Worm (Caenorhabditis elegans) whole organism, L3 larva: ENCODE data around the gene ZK1010.10.

Experiments used
- ZK546.5 ChIP-seq: sonication (generic microtip); optimal IDR thresholded peaks from 2 replicates; lab custom pipeline; 2017; ENCODE audit warnings: missing biosample characterization, missing genetic modification characterization
- ama-1 ChIP-seq: fragments of 150-350 bp; optimal IDR thresholded peaks from 2 replicates; lab custom pipeline; 2018
- ceh-28 ChIP-seq: fragments of 150-350 bp; optimal IDR thresholded peaks from 2 replicates; lab custom pipeline; 2014; ENCODE audit warnings: missing biosample characterization, missing genetic modification reagents, missing genetic modification characterization
- ceh-82 ChIP-seq: fragments of 150-350 bp; optimal IDR thresholded peaks from 2 replicates; lab custom pipeline; 2014; ENCODE audit warnings: missing biosample characterization, missing genetic modification characterization
- ceh-9 ChIP-seq: sonication (generic microtip); optimal IDR thresholded peaks from 2 replicates; lab custom pipeline; 2018; ENCODE audit warnings: missing biosample characterization, missing genetic modification characterization
- daf-12 ChIP-seq: fragments of 150-350 bp; optimal IDR thresholded peaks from 2 replicates; lab custom pipeline; 2014; ENCODE audit warnings: missing biosample characterization, missing genetic modification reagents, missing genetic modification characterization
- egl-27 ChIP-seq: sonication (generic microtip); optimal IDR thresholded peaks from 4 replicates; lab custom pipeline; 2017; ENCODE audit warnings: missing biosample characterization, missing genetic modification reagents, missing genetic modification characterization
- egl-5 ChIP-seq: fragments of 150-350 bp; optimal IDR thresholded peaks from 2 replicates; lab custom pipeline; 2017; ENCODE audit warnings: missing biosample characterization, missing genetic modification reagents, missing genetic modification characterization, inconsistent platforms
- elt-2 ChIP-seq: sonication (generic microtip); optimal IDR thresholded peaks from 2 replicates; lab custom pipeline; 2016; ENCODE audit warnings: missing genetic modification reagents, mild to moderate bottlenecking, missing genetic modification characterization, missing compliant biosample characterization
- eor-1 ChIP-seq, 2 experiments: fragments of 150-350 bp; optimal IDR thresholded peaks; 2 replicates each; lab custom pipeline; 2014 to 2018; ENCODE audit warnings: missing biosample characterization in 2 of 2, missing genetic modification characterization in 2 of 2
- fos-1 ChIP-seq: fragments of 150-350 bp; optimal IDR thresholded peaks from 2 replicates; lab custom pipeline; 2014; ENCODE audit warnings: missing biosample characterization, missing genetic modification characterization
- hmg-11 ChIP-seq: sonication (generic microtip); optimal IDR thresholded peaks from 2 replicates; lab custom pipeline; 2016; ENCODE audit warnings: missing genetic modification characterization, missing compliant biosample characterization
- jun-1 ChIP-seq: fragments of 150-350 bp; optimal IDR thresholded peaks from 2 replicates; lab custom pipeline; 2014; ENCODE audit warnings: missing biosample characterization, missing genetic modification reagents, missing genetic modification characterization
- lin-15B ChIP-seq: fragments of 150-350 bp; optimal IDR thresholded peaks from 2 replicates; lab custom pipeline; 2014; ENCODE audit warnings: missing biosample characterization, missing genetic modification characterization
- mdl-1 ChIP-seq: fragments of 150-350 bp; optimal IDR thresholded peaks from 2 replicates; lab custom pipeline; 2014; ENCODE audit warnings: missing biosample characterization, missing genetic modification characterization
- mml-1 ChIP-seq: fragments of 150-350 bp; sonication (generic microtip); optimal IDR thresholded peaks from 3 replicates; lab custom pipeline; 2014; ENCODE audit warnings: missing biosample characterization, missing genetic modification characterization
- nfya-1 ChIP-seq: sonication (generic microtip); optimal IDR thresholded peaks from 2 replicates; lab custom pipeline; 2017; ENCODE audit warnings: missing genetic modification characterization, mild to moderate bottlenecking, missing compliant biosample characterization, antibody characterized with exemption, moderate library complexity; ENCODE audit not compliant: insufficient read depth
- nhr-12 ChIP-seq: fragments of 150-350 bp; optimal IDR thresholded peaks from 2 replicates; lab custom pipeline; 2014; ENCODE audit warnings: missing biosample characterization, missing genetic modification characterization
- nhr-237 ChIP-seq: fragments of 150-350 bp; optimal IDR thresholded peaks from 2 replicates; lab custom pipeline; 2014; ENCODE audit warnings: missing biosample characterization, missing genetic modification characterization
- nhr-25 ChIP-seq: sonication (generic microtip); optimal IDR thresholded peaks from 2 replicates; lab custom pipeline; 2017; ENCODE audit warnings: missing biosample characterization, missing genetic modification characterization
- nhr-28 ChIP-seq: fragments of 150-350 bp; optimal IDR thresholded peaks from 2 replicates; lab custom pipeline; 2014; ENCODE audit warnings: missing biosample characterization, missing genetic modification characterization
- nhr-43 ChIP-seq: sonication (generic microtip); optimal IDR thresholded peaks from 2 replicates; lab custom pipeline; 2016; ENCODE audit warnings: mild to moderate bottlenecking, missing genetic modification characterization, missing compliant biosample characterization; ENCODE audit not compliant: poor library complexity, severe bottlenecking
- nhr-67 ChIP-seq: fragments of 150-350 bp; optimal IDR thresholded peaks from 2 replicates; lab custom pipeline; 2014; ENCODE audit warnings: missing biosample characterization, missing genetic modification characterization
- nhr-76 ChIP-seq: fragments of 150-350 bp; sonication (generic microtip); optimal IDR thresholded peaks from 5 replicates; lab custom pipeline; 2014; ENCODE audit warnings: missing biosample characterization, missing genetic modification characterization
- nhr-77 ChIP-seq: fragments of 150-350 bp; optimal IDR thresholded peaks from 2 replicates; lab custom pipeline; 2014; ENCODE audit warnings: missing biosample characterization, missing genetic modification characterization
- pha-4 ChIP-seq: fragments of 150-350 bp; optimal IDR thresholded peaks from 2 replicates; lab custom pipeline; 2014; ENCODE audit warnings: missing biosample characterization, missing genetic modification reagents, missing genetic modification characterization
- snpc-4 ChIP-seq: fragments of 150-350 bp; optimal IDR thresholded peaks from 2 replicates; lab custom pipeline; 2014; ENCODE audit warnings: missing biosample characterization, missing genetic modification characterization
- tbx-2 ChIP-seq: sonication (generic microtip); optimal IDR thresholded peaks from 2 replicates; lab custom pipeline; 2016; ENCODE audit warnings: mild to moderate bottlenecking, missing genetic modification characterization, missing compliant biosample characterization
- unc-62 ChIP-seq: fragments of 150-350 bp; sonication (generic microtip); optimal IDR thresholded peaks from 4 replicates; lab custom pipeline; 2014; ENCODE audit warnings: missing biosample characterization, missing genetic modification reagents, missing genetic modification characterization
- zag-1 ChIP-seq: fragments of 150-350 bp; optimal IDR thresholded peaks from 2 replicates; lab custom pipeline; 2014; ENCODE audit warnings: missing biosample characterization, missing genetic modification characterization
- ztf-11 ChIP-seq: fragments of 150-350 bp; optimal IDR thresholded peaks from 2 replicates; lab custom pipeline; 2014; ENCODE audit warnings: missing biosample characterization, missing genetic modification characterization

The ZK1010.10 gene

ce11 chrIII:12978473-12979174 lies 23.6 kb upstream of the ZK1010.10 start, which contains the start of the genes ubq-2 and frg-1 (continued):
- TF ChIP-seq mml-1 (tag; lab: Kevin White, UChicago) = no peak

DNA sequence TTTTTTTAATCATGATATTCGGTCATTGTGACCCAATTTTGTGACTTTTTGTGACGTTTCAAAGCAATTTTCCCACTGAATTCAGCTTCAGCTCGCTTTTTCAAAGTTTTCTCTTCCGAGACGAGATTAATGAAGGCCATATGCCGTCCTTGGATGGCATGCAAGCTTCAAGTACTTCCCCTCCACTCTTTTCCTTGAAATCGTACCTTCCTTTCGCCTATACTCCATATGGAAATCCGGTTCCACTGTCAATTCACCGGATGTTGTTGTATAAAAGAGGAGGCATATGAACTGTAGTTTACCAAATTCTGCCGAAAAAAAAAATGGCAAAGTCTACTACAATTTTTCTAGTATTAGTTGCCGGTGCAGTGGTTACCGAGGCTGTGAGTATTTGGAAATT lies 21.4 kb upstream of the ZK1010.10 start, which contains the start of gene ZK1010.4:
Gene ZK1010.4, plus strand, starts transcription at position 301 of the 400 bp plus-strand sequence.
- TF ChIP-seq eor-1 (tag; optimal IDR thresholded peaks at IDR 0.05; lab: Kevin White, UChicago) = no peak
- TF ChIP-seq ama-1 (lab: Kevin White, UChicago) = no peak
- TF ChIP-seq mdl-1 (tag; lab: Kevin White, UChicago) = no peak
- no peak for TF ChIP-seq pha-4 (tag; lab: Kevin White, UChicago)
- no peak for TF ChIP-seq nhr-12
- TF ChIP-seq daf-12 = no peak
- no peak for TF ChIP-seq snpc-4
- TF ChIP-seq egl-27 (tag; lab: Kevin White, UChicago) = no peak
- no peak for TF ChIP-seq nfya-1 (tag; lab: Kevin White, UChicago)
- TF ChIP-seq nhr-237 (tag; lab: Kevin White, UChicago) = no peak
- TF ChIP-seq hmg-11 = no peak

- TF ChIP-seq nhr-237 (tag; lab: Kevin White, UChicago) = no peak
Observed at ce11 chrIII:12987418-12987817, 14.8 kb upstream of the ZK1010.10 start, which contains the start of gene ZK1010.5. ZK1010.5 (minus strand) TSS chrIII:12987518.

DNA sequence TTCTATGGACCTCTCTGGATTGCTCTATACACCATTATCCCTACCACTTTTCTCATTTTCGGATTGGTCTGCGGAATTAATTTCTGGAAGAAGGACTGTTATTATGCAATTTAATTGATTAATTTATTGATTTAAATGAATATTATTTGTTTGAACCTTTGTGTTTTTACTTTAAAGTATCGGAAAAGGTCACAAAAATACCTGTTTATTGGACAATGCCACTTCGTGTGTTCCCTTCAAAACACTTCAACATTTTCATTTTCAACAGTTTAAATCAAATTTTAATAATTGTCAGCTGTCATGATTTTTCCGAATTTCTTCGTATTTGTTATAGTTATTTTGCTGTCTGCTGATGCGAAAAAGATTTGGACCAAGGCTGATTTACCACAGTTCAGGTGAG lies 11.2 kb upstream of the ZK1010.10 start, which contains the start of gene ZK1010.12:
Gene ZK1010.12, plus strand, starts transcription at position 301 of the 400 bp plus-strand sequence.
- TF ChIP-seq nhr-77 = no peak
- no peak for TF ChIP-seq ceh-9 (tag; lab: Kevin White, UChicago)
- no peak for TF ChIP-seq nhr-67 (tag; lab: Kevin White, UChicago)
- TF ChIP-seq mml-1 (tag; lab: Kevin White, UChicago) = no peak
- no peak for TF ChIP-seq nhr-237 (tag; lab: Kevin White, UChicago)
- TF ChIP-seq egl-27 (tag; lab: Kevin White, UChicago) = no peak
- TF ChIP-seq nhr-25 (tag; lab: Kevin White, UChicago) = no peak
- TF ChIP-seq elt-2 = no peak
- no peak for TF ChIP-seq ZK546.5 (tag; lab: Kevin White, UChicago)
- TF ChIP-seq ceh-28 (tag; lab: Kevin White, UChicago) = no peak

ce11 chrIII:12993055-12993454 lies 9.1 kb upstream of the ZK1010.10 start:
- TF ChIP-seq mdl-1 (tag; lab: Kevin White, UChicago) = no peak
- TF ChIP-seq ceh-9 (tag; lab: Kevin White, UChicago) = no peak
- TF ChIP-seq ama-1 (lab: Kevin White, UChicago) = no peak
- TF ChIP-seq pha-4 (tag; lab: Kevin White, UChicago) = no peak
- TF ChIP-seq ceh-82 (tag; lab: Kevin White, UChicago) = no peak
- no peak for TF ChIP-seq unc-62 (GFP tag; lab: Kevin White, UChicago)
- no peak for TF ChIP-seq zag-1 (tag; lab: Kevin White, UChicago)
- TF ChIP-seq lin-15B = no peak
- TF ChIP-seq daf-12 = no peak
- no peak for TF ChIP-seq nhr-43
- TF ChIP-seq snpc-4 = no peak
- TF ChIP-seq mml-1 (tag; lab: Kevin White, UChicago) = no peak

- TF ChIP-seq ztf-11 (no peak), tbx-2 (tag; lab: Kevin White, UChicago) (no peak), mdl-1 (tag; lab: Kevin White, UChicago) (no peak), snpc-4 (no peak), fos-1 (no peak), mml-1 (tag; lab: Kevin White, UChicago) (no peak), nhr-25 (tag; lab: Kevin White, UChicago) (no peak), ceh-82 (tag; lab: Kevin White, UChicago) (no peak), egl-5 (tag; lab: Kevin White, UChicago) (no peak), nhr-28 (tag; lab: Kevin White, UChicago) (no peak), pha-4 (tag; lab: Kevin White, UChicago) (no peak), jun-1 (tag; lab: Kevin White, UChicago) (no peak), egl-27 (tag; lab: Kevin White, UChicago) (no peak), nhr-76 (tag; lab: Kevin White, UChicago) (no peak)
Observed at ce11 chrIII:12993607-12994006, 8.6 kb upstream of the ZK1010.10 start, which contains the start of gene col-97. col-97 (minus strand) TSS chrIII:12993707.
